Fruit fly (Drosophila melanogaster): ENCODE data around the gene Tsp66A.

DNA sequence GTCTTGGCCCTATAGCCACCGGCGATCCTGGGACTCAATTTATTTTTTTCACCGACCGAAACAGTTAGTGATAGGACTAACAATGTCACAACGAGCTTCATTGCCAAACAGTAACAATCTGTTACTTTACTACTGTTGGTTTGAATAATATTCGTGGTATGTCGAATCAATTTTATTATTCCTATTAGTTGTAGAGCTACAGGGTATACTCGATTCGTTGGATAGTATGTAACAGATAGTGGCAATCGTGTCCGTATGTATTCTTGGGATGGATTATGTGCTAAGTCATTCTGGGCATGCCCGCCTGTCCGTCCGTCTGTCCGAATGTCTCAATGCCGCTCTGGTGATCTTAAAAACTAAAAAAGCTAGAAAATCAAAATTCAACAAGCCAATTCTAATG lies 26.0 kb upstream of the Tsp66A start, which contains the start of gene sphinx1:
- TF ChIP-seq Blimp-1 (GFP tag; optimal IDR thresholded peaks at IDR 0.05) (no peak), Hr4 (GFP tag; optimal IDR thresholded peaks at IDR 0.05) (no peak), acj6 (GFP tag; optimal IDR thresholded peaks at IDR 0.05) (no peak), OdsH (GFP tag; optimal IDR thresholded peaks at IDR 0.05) (no peak)
